Fruit fly (Drosophila melanogaster) whole organism, embryonic: ENCODE data around the gene Prx4.

Experiments
- CG10959 ChIP-seq: fragments of 200-800 bp; sonication (Bioruptor generic); IDR thresholded peaks from 2 replicates; pipeline ENCODE4 v1.3.6; 2022; ENCODE audit warnings: missing biosample characterization, missing genetic modification characterization
- CG12236 ChIP-seq: fragments of 200-800 bp; sonication (Bioruptor generic); optimal IDR thresholded peaks from 2 replicates; lab custom pipeline; 2016; ENCODE audit warnings: missing biosample characterization, missing genetic modification characterization
- CG14860 ChIP-seq: fragments of 200-800 bp; sonication (Bioruptor generic); IDR thresholded peaks from 3 replicates; pipeline ENCODE4 v1.3.6; 2022; ENCODE audit warnings: missing biosample characterization, missing genetic modification characterization; ENCODE audit not compliant: partially characterized antibody
- CG16779 ChIP-seq: fragments of 200-800 bp; sonication (Bioruptor generic); IDR thresholded peaks from 2 replicates; pipeline ENCODE4 v1.3.6; 2022; ENCODE audit warnings: missing biosample characterization, missing genetic modification characterization
- CG4617 ChIP-seq: fragments of 200-800 bp; sonication (Bioruptor generic); optimal IDR thresholded peaks from 3 replicates; lab custom pipeline; 2016; ENCODE audit warnings: missing biosample characterization, missing genetic modification characterization, borderline replicate concordance
- CG9727 ChIP-seq: fragments of 200-800 bp; sonication (Bioruptor generic); optimal IDR thresholded peaks from 3 replicates; lab custom pipeline; 2017; ENCODE audit warnings: missing biosample characterization, mild to moderate bottlenecking, missing genetic modification characterization
- Hey ChIP-seq: fragments of 200-800 bp; sonication (Bioruptor generic); optimal IDR thresholded peaks from 3 replicates; lab custom pipeline; 2018; ENCODE audit warnings: missing biosample characterization, mild to moderate bottlenecking, missing genetic modification characterization
- HmgD ChIP-seq: fragments of 200-800 bp; sonication (Bioruptor generic); optimal IDR thresholded peaks from 3 replicates; lab custom pipeline; 2016; ENCODE audit warnings: missing biosample characterization, missing genetic modification characterization
- Stat92E ChIP-seq, 3 experiments: fragments of >200 bp in 2 of 3; fragments of 200-800 bp in 1 of 3; sonication (Bioruptor generic) in 1 of 3; optimal IDR thresholded peaks; 2 replicates each; lab custom pipeline; 2017 to 2019; ENCODE audit warnings: missing biosample characterization in 3 of 3, missing genetic modification characterization in 3 of 3, mild to moderate bottlenecking in 1 of 3, moderate library complexity in 1 of 3
- Taf1 ChIP-seq: fragments of 200-800 bp; sonication (Bioruptor generic); IDR thresholded peaks from 2 replicates; pipeline ENCODE4 v1.3.6; 2022; ENCODE audit warnings: missing biosample characterization, missing genetic modification characterization
- croc ChIP-seq: fragments of 200-800 bp; sonication (Bioruptor generic); conservative IDR thresholded peaks from 3 replicates; pipeline ENCODE4 v1.3.6; 2022; ENCODE audit warnings: missing biosample characterization, missing genetic modification characterization
- jigr1 ChIP-seq: fragments of 200-800 bp; sonication (Bioruptor generic); IDR thresholded peaks from 3 replicates; pipeline ENCODE4 v1.3.6; 2022; ENCODE audit warnings: missing biosample characterization, missing genetic modification characterization
- sens ChIP-seq: fragments of 200-800 bp; sonication (Bioruptor generic); peaks from one replicate; lab custom pipeline; 2016; ENCODE audit warnings: missing biosample characterization, missing genetic modification characterization

DNA sequence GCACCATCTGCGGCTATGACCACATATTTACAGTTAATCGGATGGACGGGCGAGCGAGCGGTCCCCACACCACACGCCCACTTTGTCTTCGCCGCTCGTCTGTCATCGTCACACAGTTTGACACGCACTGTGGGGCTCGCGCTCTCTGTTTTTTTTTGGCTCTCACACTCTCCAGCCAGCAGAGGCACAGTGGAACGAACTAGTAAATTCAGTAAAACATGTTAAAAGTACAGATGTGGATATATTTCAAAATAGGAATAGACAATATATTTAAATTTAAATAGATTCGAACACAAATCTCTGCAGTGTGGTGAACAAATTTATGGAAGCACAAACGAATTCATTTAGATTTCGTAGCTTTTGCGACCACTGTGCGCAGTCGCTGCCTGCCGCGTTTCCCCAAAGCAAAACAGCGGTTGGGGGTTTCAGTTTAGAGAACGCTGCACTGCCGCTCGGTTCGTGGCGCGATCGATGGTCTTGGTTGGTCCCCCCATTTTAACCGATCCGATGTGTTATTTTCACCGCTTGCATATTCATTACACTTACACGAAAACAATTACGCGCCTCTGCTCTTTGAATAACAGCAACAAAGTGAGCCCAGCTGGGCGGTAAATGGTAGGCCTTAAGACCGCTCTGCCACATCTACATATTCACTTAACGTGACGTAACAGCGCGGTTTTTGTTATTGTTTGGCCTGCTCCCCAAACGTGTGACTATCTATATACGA is 39.1 kb downstream of the Prx4 start:
- TF ChIP-seq CG12236 (GFP tag; lab: Kevin White, UChicago) (peak; percentile 88), CG9727 (GFP tag; lab: Kevin White, UChicago) (peak; percentile 98), jigr1 (peak; percentile 93), CG10959 (GFP tag; lab: Robert Waterston, UW) (peak; percentile 97), CG16779 (peak; percentile 97), Taf1 (peak; percentile 97), sens (peak; percentile 100), HmgD (peak; percentile 80), Stat92E (GFP tag; optimal IDR thresholded peaks at IDR 0.05; lab: Kevin White, UChicago) (peak in 1 of 3 experiments; percentile 86), Hey (tag; lab: Kevin White, UChicago) (peak; percentile 89), CG4617 (peak; percentile 97), croc (GFP tag; lab: Robert Waterston, UW) (peak; percentile 96), CG14860 (GFP tag; lab: Robert Waterston, UW) (peak; percentile 92)
